Fruit fly (Drosophila melanogaster) whole organism, embryonic: Measurements from ENCODE around the gene wit.

ENCODE experiments used
- Adf1 ChIP-seq: fragments of 200-800 bp; sonication (Bioruptor generic); IDR thresholded peaks from 2 replicates; pipeline ENCODE4 v1.3.6; 2022; ENCODE audit warnings: missing biosample characterization, missing genetic modification characterization
- Antp ChIP-seq: fragments of 200-800 bp; sonication (Bioruptor generic); optimal IDR thresholded peaks from 3 replicates; lab custom pipeline; 2016; ENCODE audit warnings: missing biosample characterization, missing genetic modification characterization
- CG10366 ChIP-seq: fragments of 200-800 bp; sonication (Bioruptor generic); IDR thresholded peaks from 2 replicates; pipeline ENCODE4 v1.3.6; 2022; ENCODE audit warnings: missing biosample characterization, missing genetic modification characterization
- CG10431 ChIP-seq: fragments of 200-800 bp; sonication (Bioruptor generic); optimal IDR thresholded peaks from 3 replicates; lab custom pipeline; 2018; ENCODE audit warnings: missing biosample characterization, mild to moderate bottlenecking, missing genetic modification characterization
- CG11093 ChIP-seq: fragments of 200-800 bp; sonication (Bioruptor generic); IDR thresholded peaks from 3 replicates; pipeline ENCODE4 v1.3.6; 2022; ENCODE audit warnings: missing biosample characterization, missing genetic modification characterization
- CG11398 ChIP-seq: fragments of 200-800 bp; sonication (Bioruptor generic); optimal IDR thresholded peaks from 2 replicates; lab custom pipeline; 2016; ENCODE audit warnings: missing biosample characterization, missing genetic modification characterization
- CG12236 ChIP-seq: fragments of 200-800 bp; sonication (Bioruptor generic); optimal IDR thresholded peaks from 2 replicates; lab custom pipeline; 2016; ENCODE audit warnings: missing biosample characterization, missing genetic modification characterization
- CG13123 ChIP-seq: fragments of 200-800 bp; sonication (Bioruptor generic); optimal IDR thresholded peaks from 2 replicates; lab custom pipeline; 2016; ENCODE audit warnings: missing biosample characterization, missing genetic modification characterization
- CG17912 ChIP-seq: fragments of 200-800 bp; sonication (Bioruptor generic); optimal IDR thresholded peaks from 2 replicates; lab custom pipeline; 2018; ENCODE audit warnings: missing biosample characterization, mild to moderate bottlenecking, missing genetic modification characterization
- CG2129 ChIP-seq: fragments of 200-800 bp; sonication (Bioruptor generic); IDR thresholded peaks from 2 replicates; pipeline ENCODE4 v1.3.6; 2022; ENCODE audit warnings: missing biosample characterization, missing genetic modification characterization; ENCODE audit not compliant: partially characterized antibody
- CG2202 ChIP-seq: fragments of 200-800 bp; sonication (Bioruptor generic); optimal IDR thresholded peaks from 2 replicates; lab custom pipeline; 2018; ENCODE audit warnings: missing biosample characterization, mild to moderate bottlenecking, missing genetic modification characterization
- CG30431 ChIP-seq: fragments of 200-800 bp; sonication (Bioruptor generic); optimal IDR thresholded peaks from 2 replicates; lab custom pipeline; 2017; ENCODE audit warnings: missing biosample characterization, missing genetic modification characterization
- CG3065 ChIP-seq: fragments of 200-800 bp; sonication (Bioruptor generic); optimal IDR thresholded peaks from 2 replicates; lab custom pipeline; 2016; ENCODE audit warnings: missing biosample characterization, missing genetic modification characterization
- CG31365 ChIP-seq: fragments of 200-800 bp; sonication (Bioruptor generic); optimal IDR thresholded peaks from 2 replicates; lab custom pipeline; 2018; ENCODE audit warnings: missing biosample characterization, mild to moderate bottlenecking, missing genetic modification characterization
- CG3847 ChIP-seq: fragments of 200-800 bp; sonication (Bioruptor generic); IDR thresholded peaks from 2 replicates; pipeline ENCODE4 v1.3.6; 2022; ENCODE audit warnings: missing biosample characterization, missing genetic modification characterization
- CG3995 ChIP-seq: fragments of 200-800 bp; sonication (Bioruptor generic); optimal IDR thresholded peaks from 3 replicates; lab custom pipeline; 2016; ENCODE audit warnings: missing biosample characterization, missing genetic modification characterization
- CG8924 ChIP-seq: fragments of 200-800 bp; optimal IDR thresholded peaks from 3 replicates; lab custom pipeline; 2019; ENCODE audit warnings: missing biosample characterization, mild to moderate bottlenecking, missing genetic modification characterization, moderate library complexity
- CG9609 ChIP-seq: fragments of 200-800 bp; sonication (Bioruptor generic); optimal IDR thresholded peaks from 3 replicates; lab custom pipeline; 2016; ENCODE audit warnings: missing biosample characterization, missing genetic modification characterization
- CG9797 ChIP-seq: fragments of 200-800 bp; sonication (Bioruptor generic); optimal IDR thresholded peaks from 3 replicates; lab custom pipeline; 2018; ENCODE audit warnings: missing biosample characterization, mild to moderate bottlenecking, missing genetic modification characterization
- Dref ChIP-seq: fragments of 200-800 bp; sonication (Bioruptor generic); IDR thresholded peaks from 2 replicates; pipeline ENCODE4 v1.3.6; 2022; ENCODE audit warnings: missing biosample characterization, missing genetic modification characterization
- Eip74EF ChIP-seq, 2 experiments: fragments of 200-800 bp in 1 of 2; fragments of >200 bp in 1 of 2; sonication (Bioruptor generic) in 1 of 2; optimal IDR thresholded peaks; 2 replicates each; lab custom pipeline; 2017 to 2019; ENCODE audit warnings: missing biosample characterization in 2 of 2, missing genetic modification characterization in 2 of 2, mild to moderate bottlenecking in 1 of 2, moderate library complexity in 1 of 2
- Hr39 ChIP-seq: fragments of >200 bp; optimal IDR thresholded peaks from 2 replicates; lab custom pipeline; 2017
- Hr51 ChIP-seq, 2 experiments: fragments of 200-800 bp; sonication (Bioruptor generic); optimal IDR thresholded peaks; 2 replicates in 1 of 2; 3 replicates in 1 of 2; lab custom pipeline; 2016 to 2018; ENCODE audit warnings: missing biosample characterization in 2 of 2, missing genetic modification characterization in 2 of 2, mild to moderate bottlenecking in 1 of 2, moderate library complexity in 1 of 2
- Lhr ChIP-seq: fragments of 200-800 bp; sonication (Bioruptor generic); optimal IDR thresholded peaks from 3 replicates; lab custom pipeline; 2017; ENCODE audit warnings: mild to moderate bottlenecking, missing biosample characterization, missing genetic modification reagents, missing genetic modification characterization
- Lpt ChIP-seq: fragments of >200 bp; optimal IDR thresholded peaks from 2 replicates; lab custom pipeline; 2018; ENCODE audit warnings: missing biosample characterization, missing genetic modification characterization
- Max ChIP-seq: fragments of 200-800 bp; sonication (Bioruptor generic); optimal IDR thresholded peaks from 2 replicates; lab custom pipeline; 2016; ENCODE audit warnings: missing biosample characterization, mild to moderate bottlenecking, missing genetic modification characterization
- Meics ChIP-seq: fragments of 200-800 bp; sonication (Bioruptor generic); optimal IDR thresholded peaks from 2 replicates; lab custom pipeline; 2017; ENCODE audit warnings: missing biosample characterization, mild to moderate bottlenecking, missing genetic modification characterization
- Optix ChIP-seq: fragments of 200-800 bp; sonication (Bioruptor generic); IDR thresholded peaks from 3 replicates; pipeline ENCODE4 v1.3.6; 2022; ENCODE audit warnings: missing biosample characterization, missing genetic modification characterization
- Ravus ChIP-seq: fragments of 200-800 bp; sonication (Bioruptor generic); IDR thresholded peaks from 2 replicates; pipeline ENCODE4 v1.3.6; 2022; ENCODE audit warnings: missing biosample characterization, missing genetic modification characterization
- Sox102F ChIP-seq: fragments of 200-800 bp; sonication (Bioruptor generic); optimal IDR thresholded peaks from 2 replicates; lab custom pipeline; 2018; ENCODE audit warnings: missing biosample characterization, mild to moderate bottlenecking, missing genetic modification characterization, moderate library complexity
- ara ChIP-seq: fragments of 200-800 bp; sonication (Bioruptor generic); IDR thresholded peaks from 2 replicates; pipeline ENCODE4 v1.3.6; 2022; ENCODE audit warnings: missing biosample characterization, missing genetic modification characterization
- ase ChIP-seq: fragments of 200-800 bp; sonication (Bioruptor generic); IDR thresholded peaks from 3 replicates; pipeline ENCODE4 v1.3.6; 2022; ENCODE audit warnings: missing biosample characterization, missing genetic modification characterization
- bab2 ChIP-seq: fragments of 200-800 bp; sonication (Bioruptor generic); optimal IDR thresholded peaks from 2 replicates; lab custom pipeline; 2016; ENCODE audit warnings: missing biosample characterization, missing genetic modification characterization
- corto ChIP-seq: fragments of 200-800 bp; sonication (Bioruptor generic); optimal IDR thresholded peaks from 2 replicates; lab custom pipeline; 2016; ENCODE audit warnings: missing biosample characterization, mild to moderate bottlenecking, missing genetic modification characterization, moderate library complexity
- dan ChIP-seq: fragments of 200-800 bp; sonication (Bioruptor generic); IDR thresholded peaks from 2 replicates; pipeline ENCODE4 v1.3.6; 2022; ENCODE audit warnings: missing biosample characterization, missing genetic modification characterization
- dati ChIP-seq: fragments of 200-800 bp; sonication (Bioruptor generic); IDR thresholded peaks from 2 replicates; pipeline ENCODE4 v1.3.6; 2022; ENCODE audit warnings: missing biosample characterization, missing genetic modification characterization
- grau ChIP-seq: fragments of 200-800 bp; optimal IDR thresholded peaks from 3 replicates; lab custom pipeline; 2019; ENCODE audit warnings: missing biosample characterization, mild to moderate bottlenecking, missing genetic modification characterization, moderate library complexity
- hth ChIP-seq: fragments of >200 bp; optimal IDR thresholded peaks from 2 replicates; lab custom pipeline; 2017; ENCODE audit warnings: inconsistent platforms
- insv ChIP-seq, 2 experiments: fragments of 200-800 bp; sonication (Bioruptor generic); optimal IDR thresholded peaks; 3 replicates each; lab custom pipeline; 2016 to 2018; ENCODE audit warnings: missing biosample characterization in 2 of 2, missing genetic modification characterization in 2 of 2
- jing ChIP-seq: fragments of 200-800 bp; sonication (Bioruptor generic); optimal IDR thresholded peaks from 2 replicates; lab custom pipeline; 2018; ENCODE audit warnings: missing biosample characterization, mild to moderate bottlenecking, missing genetic modification characterization
- knrl ChIP-seq: fragments of 200-800 bp; sonication (Bioruptor generic); IDR thresholded peaks from 3 replicates; pipeline ENCODE4 v1.3.6; 2022; ENCODE audit warnings: missing biosample characterization, missing genetic modification characterization; ENCODE audit not compliant: partially characterized antibody
- mam ChIP-seq: fragments of 200-800 bp; sonication (Bioruptor generic); optimal IDR thresholded peaks from 3 replicates; lab custom pipeline; 2016; ENCODE audit warnings: missing biosample characterization, missing genetic modification characterization
- nau ChIP-seq: fragments of 200-800 bp; sonication (Bioruptor generic); optimal IDR thresholded peaks from 3 replicates; lab custom pipeline; 2017; ENCODE audit warnings: missing biosample characterization, mild to moderate bottlenecking, missing genetic modification characterization, missing genetic modification reagents
- ro ChIP-seq: fragments of 200-800 bp; sonication (Bioruptor generic); IDR thresholded peaks from 2 replicates; pipeline ENCODE4 v1.3.6; 2022; ENCODE audit warnings: missing biosample characterization, missing genetic modification characterization
- sc ChIP-seq, 3 experiments: fragments of >200 bp in 2 of 3; fragments of 200-800 bp in 1 of 3; sonication (Bioruptor generic) in 1 of 3; optimal IDR thresholded peaks; 2 replicates in 2 of 3; 3 replicates in 1 of 3; lab custom pipeline; 2017; ENCODE audit warnings: mild to moderate bottlenecking in 1 of 3, missing biosample characterization in 1 of 3, missing genetic modification characterization in 1 of 3, missing genetic modification reagents in 1 of 3
- sens-2 ChIP-seq: fragments of 200-800 bp; sonication (Bioruptor generic); IDR thresholded peaks from 2 replicates; pipeline ENCODE4 v1.3.6; 2022; ENCODE audit warnings: missing biosample characterization, missing genetic modification characterization
- slp2 ChIP-seq: fragments of 200-800 bp; sonication (Bioruptor generic); optimal IDR thresholded peaks from 2 replicates; lab custom pipeline; 2016; ENCODE audit warnings: missing biosample characterization, missing genetic modification characterization
- ssp ChIP-seq: fragments of 200-800 bp; sonication (Bioruptor generic); IDR thresholded peaks from 2 replicates; pipeline ENCODE4 v1.3.6; 2022; ENCODE audit warnings: missing biosample characterization, missing genetic modification characterization
- stc ChIP-seq: fragments of 200-800 bp; sonication (Bioruptor generic); IDR thresholded peaks from 2 replicates; pipeline ENCODE4 v1.3.6; 2022; ENCODE audit warnings: missing biosample characterization, missing genetic modification characterization
- tap ChIP-seq: fragments of 200-800 bp; optimal IDR thresholded peaks from 3 replicates; lab custom pipeline; 2019; ENCODE audit warnings: missing biosample characterization, mild to moderate bottlenecking, missing genetic modification characterization, moderate library complexity
- tin ChIP-seq: fragments of 200-800 bp; sonication (Bioruptor generic); optimal IDR thresholded peaks from 3 replicates; lab custom pipeline; 2016; ENCODE audit warnings: missing biosample characterization, missing genetic modification characterization
- usp ChIP-seq: fragments of >200 bp; optimal IDR thresholded peaks from 2 replicates; lab custom pipeline; 2017; ENCODE audit warnings: missing biosample characterization, missing genetic modification characterization
- wek ChIP-seq: fragments of 200-800 bp; sonication (Bioruptor generic); optimal IDR thresholded peaks from 3 replicates; lab custom pipeline; 2018; ENCODE audit warnings: missing biosample characterization, mild to moderate bottlenecking, missing genetic modification characterization, moderate library complexity

Gene wit

DNA sequence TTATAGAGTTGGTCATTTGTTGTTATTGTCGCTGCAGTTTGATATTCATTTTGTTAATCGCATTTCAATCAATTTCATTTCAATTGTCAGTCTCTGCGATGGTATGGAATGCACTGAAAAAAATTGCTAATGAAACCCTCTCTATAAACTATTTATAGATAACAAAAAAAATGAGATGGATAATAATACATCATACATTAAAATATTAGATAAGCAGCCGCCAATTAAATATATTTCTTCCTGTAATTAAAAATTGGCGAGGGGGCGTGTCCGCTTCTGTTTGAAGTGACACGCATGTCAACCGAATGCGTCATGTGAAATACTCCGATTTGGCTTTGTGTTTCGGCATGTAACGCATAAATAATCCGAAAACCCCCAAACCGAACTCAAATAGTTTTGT, 27.0 kb downstream of the wit start (continued):
- TF ChIP-seq slp2 (GFP tag; lab: Kevin White, UChicago): no peak
- TF ChIP-seq wek (GFP tag; lab: Kevin White, UChicago): no peak
- no peak for TF ChIP-seq CG30431 (GFP tag; lab: Kevin White, UChicago)
- TF ChIP-seq Meics (GFP tag; lab: Kevin White, UChicago): no peak
- no peak for TF ChIP-seq dan
- no peak for TF ChIP-seq Antp (GFP tag; lab: Kevin White, UChicago)
- TF ChIP-seq sens-2: no peak
- TF ChIP-seq ase: peak; percentile 48; the same call in 1 of the 3 replicates
- peak in 1 of 2 experiments; percentile 63 for TF ChIP-seq Hr51 (GFP tag; optimal IDR thresholded peaks at IDR 0.05; lab: Kevin White, UChicago)
- no peak for TF ChIP-seq ro (GFP tag; lab: Robert Waterston, UW)
- no peak for TF ChIP-seq knrl (GFP tag; lab: Robert Waterston, UW)
- no peak for TF ChIP-seq Dref
- TF ChIP-seq Hr39: no peak
- TF ChIP-seq sc (optimal IDR thresholded peaks at IDR 0.05; lab: Kevin White, UChicago): no peak
- TF ChIP-seq sc (GFP tag; optimal IDR thresholded peaks at IDR 0.05; lab: Kevin White, UChicago): no peak
- no peak for TF ChIP-seq CG13123
- TF ChIP-seq dati (GFP tag; lab: Robert Waterston, UW): no peak
- TF ChIP-seq CG8924: peak; percentile 7
- no peak for TF ChIP-seq CG11093
- TF ChIP-seq Lpt (GFP tag; lab: Kevin White, UChicago): no peak
- no peak for TF ChIP-seq Lhr (GFP tag; lab: Kevin White, UChicago)
- TF ChIP-seq CG2129: no peak
- TF ChIP-seq CG31365 (tag; lab: Kevin White, UChicago): no peak
- TF ChIP-seq Eip74EF (GFP tag; optimal IDR thresholded peaks at IDR 0.05; lab: Kevin White, UChicago): peak in 1 of 2 experiments; percentile 49
- no peak for TF ChIP-seq mam (GFP tag; lab: Kevin White, UChicago)
- peak; percentile 55 for TF ChIP-seq Sox102F (GFP tag; lab: Kevin White, UChicago)
- no peak for TF ChIP-seq bab2 (GFP tag; lab: Kevin White, UChicago)
- TF ChIP-seq nau (GFP tag; lab: Kevin White, UChicago): no peak
- no peak for TF ChIP-seq CG3065 (GFP tag; lab: Kevin White, UChicago)
- TF ChIP-seq CG17912 (GFP tag; lab: Kevin White, UChicago): no peak
- no peak for TF ChIP-seq CG3995 (GFP tag; lab: Kevin White, UChicago)
- no peak for TF ChIP-seq Adf1 (GFP tag; lab: Robert Waterston, UW)
- TF ChIP-seq tin (GFP tag; lab: Kevin White, UChicago): no peak
- TF ChIP-seq CG11398 (GFP tag; lab: Kevin White, UChicago): no peak
- no peak for TF ChIP-seq usp (GFP tag; lab: Kevin White, UChicago)
- TF ChIP-seq tap (tag; lab: Kevin White, UChicago): no peak
- no peak for TF ChIP-seq jing
- TF ChIP-seq grau: peak; percentile 18
- peak; percentile 49 for TF ChIP-seq CG10366 (GFP tag; lab: Robert Waterston, UW)
- no peak for TF ChIP-seq corto (GFP tag; lab: Kevin White, UChicago)
- no peak for TF ChIP-seq ara
- no peak for TF ChIP-seq Ravus (GFP tag; lab: Robert Waterston, UW)
- TF ChIP-seq CG9609 (GFP tag; lab: Kevin White, UChicago): no peak
- no peak for TF ChIP-seq CG2202 (tag; lab: Kevin White, UChicago)
- no peak for TF ChIP-seq hth (lab: Kevin White, UChicago)
- no peak for TF ChIP-seq stc (GFP tag; lab: Robert Waterston, UW)
- TF ChIP-seq CG9797 (GFP tag; lab: Kevin White, UChicago): no peak
- TF ChIP-seq Max (GFP tag; lab: Kevin White, UChicago): no peak
- no peak for TF ChIP-seq Optix (GFP tag; lab: Robert Waterston, UW)
- TF ChIP-seq CG12236 (GFP tag; lab: Kevin White, UChicago): no peak
- TF ChIP-seq ssp (GFP tag; lab: Robert Waterston, UW): no peak
- TF ChIP-seq CG10431 (GFP tag; lab: Kevin White, UChicago): no peak
- TF ChIP-seq insv (GFP tag; optimal IDR thresholded peaks at IDR 0.05; lab: Kevin White, UChicago): no peak
- no peak for TF ChIP-seq CG3847 (GFP tag; lab: Robert Waterston, UW)
